Worm (Caenorhabditis elegans): ENCODE measurements around the gene mltn-8.

Gene mltn-8

ce11 chrV:350822-351221 is 29.3 kb downstream of the mltn-8 start:
- TF ChIP-seq B0310.2 (tag; optimal IDR thresholded peaks at IDR 0.05) (no peak), tra-4 (tag; optimal IDR thresholded peaks at IDR 0.05) (no peak), hmbx-1 (tag; optimal IDR thresholded peaks at IDR 0.05) (no peak), aly-1 (tag; optimal IDR thresholded peaks at IDR 0.05) (no peak), hnd-1 (tag; optimal IDR thresholded peaks at IDR 0.05) (no peak), ceh-13 (GFP tag; optimal IDR thresholded peaks at IDR 0.05) (no peak), tbx-11 (GFP tag; IDR thresholded peaks at IDR 0.05) (no peak), ama-1 (optimal IDR thresholded peaks at IDR 0.05) (no peak), pes-1 (GFP tag; IDR thresholded peaks at IDR 0.05) (no peak), sea-1 (GFP tag; conservative IDR thresholded peaks at IDR 0.05) (no peak), tbx-37 (GFP tag; conservative IDR thresholded peaks at IDR 0.05) (no peak), hmg-4 (GFP tag; optimal IDR thresholded peaks at IDR 0.05) (no peak), ceh-36 (tag; optimal IDR thresholded peaks at IDR 0.05) (no peak), ets-7 (tag; optimal IDR thresholded peaks at IDR 0.05) (no peak), scrt-1 (GFP tag; IDR thresholded peaks at IDR 0.05) (no peak), flt-1 (GFP tag; IDR thresholded peaks at IDR 0.05) (no peak), F13C5.2 (tag; optimal IDR thresholded peaks at IDR 0.05) (no peak)

DNA sequence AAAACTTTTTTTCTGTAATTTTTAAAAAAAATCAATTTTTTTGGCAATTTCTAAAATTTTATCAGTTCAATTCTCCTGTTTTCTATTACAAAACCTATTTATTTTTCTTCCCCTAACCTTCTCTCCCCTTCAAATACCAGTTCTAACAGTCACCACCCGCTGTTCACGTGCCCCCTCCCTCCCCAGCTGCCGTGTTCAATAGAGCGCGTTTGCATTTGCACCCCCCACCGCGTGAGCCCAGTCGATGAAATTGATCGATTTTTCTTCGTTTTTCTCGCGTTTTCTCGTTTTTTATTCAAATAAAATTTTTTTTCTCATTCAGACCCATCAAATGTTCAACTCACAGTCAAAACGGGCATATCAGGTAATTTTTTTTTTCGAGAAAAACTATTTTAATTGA is 31.0 kb downstream of the mltn-8 start, which contains the start of gene atg-9:
Gene atg-9 (plus strand): TSS at position 332 of the 400 bp plus-strand sequence.
- TF ChIP-seq sea-1 (GFP tag; conservative IDR thresholded peaks at IDR 0.05) (no peak), ets-7 (tag; optimal IDR thresholded peaks at IDR 0.05) (no peak), F13C5.2 (tag; optimal IDR thresholded peaks at IDR 0.05) (peak; percentile 36)

DNA sequence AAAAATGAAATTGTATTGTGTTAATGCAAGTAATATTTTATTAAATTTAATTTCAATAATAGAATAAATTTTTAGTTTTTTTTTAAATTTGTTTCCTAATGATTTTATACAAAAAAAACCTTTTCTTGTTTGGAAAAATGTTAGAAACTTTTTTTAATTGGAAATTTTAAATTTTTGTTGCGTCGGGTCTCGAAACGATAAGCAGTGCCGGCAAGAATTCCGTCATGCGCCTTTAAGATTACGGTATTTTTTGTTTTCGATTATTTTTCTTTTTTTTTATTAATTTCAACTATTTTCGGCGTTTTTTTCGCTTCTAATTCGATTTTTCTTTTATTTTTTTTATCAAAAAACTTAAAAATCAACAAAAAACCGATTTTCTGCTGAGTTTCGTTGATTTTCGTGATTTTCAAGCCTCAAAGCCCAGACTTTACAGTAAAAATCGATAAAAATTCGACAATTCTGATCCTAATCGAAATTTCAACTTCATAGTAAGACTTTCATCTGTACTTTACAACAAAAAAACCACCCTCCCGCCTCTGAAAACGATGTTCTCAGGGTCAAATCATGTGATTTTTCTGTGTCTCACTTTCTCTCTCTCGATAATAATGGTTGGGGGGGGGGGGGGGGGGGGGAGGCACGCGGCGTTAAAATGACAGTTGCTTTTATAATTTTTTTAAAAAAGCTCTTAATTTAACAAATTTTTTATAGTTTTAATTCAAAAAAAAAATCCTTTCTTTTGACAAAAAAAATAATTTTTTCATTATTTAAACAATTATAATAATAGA is 32.3 kb downstream of the mltn-8 start:
- TF ChIP-seq hmbx-1 (tag; optimal IDR thresholded peaks at IDR 0.05), result no peak
- TF ChIP-seq ets-7 (tag; optimal IDR thresholded peaks at IDR 0.05), result no peak
- no peak for TF ChIP-seq ceh-36 (tag; optimal IDR thresholded peaks at IDR 0.05)
- no peak for TF ChIP-seq sea-1 (GFP tag; conservative IDR thresholded peaks at IDR 0.05)
- TF ChIP-seq aly-1 (tag; optimal IDR thresholded peaks at IDR 0.05), result no peak
- TF ChIP-seq B0310.2 (tag; optimal IDR thresholded peaks at IDR 0.05), result no peak
- no peak for TF ChIP-seq tbx-37 (GFP tag; conservative IDR thresholded peaks at IDR 0.05)
- TF ChIP-seq tra-4 (tag; optimal IDR thresholded peaks at IDR 0.05), result no peak
- no peak for TF ChIP-seq F13C5.2 (tag; optimal IDR thresholded peaks at IDR 0.05)
- TF ChIP-seq tbx-11 (GFP tag; IDR thresholded peaks at IDR 0.05), result no peak
- TF ChIP-seq pes-1 (GFP tag; IDR thresholded peaks at IDR 0.05), result no peak
- no peak for TF ChIP-seq ama-1 (optimal IDR thresholded peaks at IDR 0.05)
- no peak for TF ChIP-seq ceh-13 (GFP tag; optimal IDR thresholded peaks at IDR 0.05)
- TF ChIP-seq flt-1 (GFP tag; IDR thresholded peaks at IDR 0.05), result no peak
- no peak for TF ChIP-seq hmg-4 (GFP tag; optimal IDR thresholded peaks at IDR 0.05)
- TF ChIP-seq hnd-1 (tag; optimal IDR thresholded peaks at IDR 0.05), result no peak
- no peak for TF ChIP-seq scrt-1 (GFP tag; IDR thresholded peaks at IDR 0.05)

ce11 chrV:346005-346404 is 34.1 kb downstream of the mltn-8 start:
- no peak for TF ChIP-seq aly-1 (tag; optimal IDR thresholded peaks at IDR 0.05)
- no peak for TF ChIP-seq hnd-1 (tag; optimal IDR thresholded peaks at IDR 0.05)
- no peak for TF ChIP-seq hmbx-1 (tag; optimal IDR thresholded peaks at IDR 0.05)
- no peak for TF ChIP-seq tbx-37 (GFP tag; conservative IDR thresholded peaks at IDR 0.05)

DNA sequence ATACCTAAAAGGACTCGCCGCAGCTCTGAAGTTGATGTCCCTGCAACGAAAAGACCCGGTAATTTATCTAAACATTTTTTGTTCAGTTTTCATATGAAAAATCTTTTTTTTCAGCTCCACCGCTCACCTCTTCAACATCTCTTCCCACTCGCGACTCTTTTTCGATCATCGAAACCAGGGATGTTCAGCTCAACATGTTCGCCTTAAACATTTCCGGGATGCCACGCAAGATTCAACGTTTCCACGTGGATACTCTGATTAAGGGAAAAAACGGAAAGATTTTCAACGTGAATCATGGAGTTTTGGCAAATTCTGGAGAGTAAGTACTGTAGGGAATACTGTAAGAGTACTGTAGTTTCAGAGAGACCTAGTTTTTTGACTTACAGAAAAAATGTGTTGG is 36.5 kb downstream of the mltn-8 start:
- TF ChIP-seq ceh-36 (tag; optimal IDR thresholded peaks at IDR 0.05) (no peak), tbx-11 (GFP tag; IDR thresholded peaks at IDR 0.05) (no peak)

DNA sequence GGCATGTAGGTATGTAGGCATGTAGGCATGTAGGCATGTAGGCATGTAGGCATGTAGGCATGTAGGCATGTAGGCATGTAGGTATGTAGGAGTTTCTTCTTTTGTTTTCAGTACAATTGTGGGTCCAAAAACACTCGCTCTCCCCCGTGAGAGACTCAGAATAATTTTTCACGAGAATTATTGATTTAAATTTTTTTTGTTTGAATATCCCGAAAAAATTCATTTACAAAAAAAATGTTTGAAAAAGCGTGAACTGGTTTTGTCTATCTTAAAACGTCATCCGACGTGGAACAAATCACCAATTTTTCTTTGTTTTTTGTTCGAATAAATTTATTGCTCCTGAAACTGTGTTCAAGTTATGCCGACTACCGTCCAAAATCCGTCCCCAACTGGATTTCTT is 37.0 kb downstream of the mltn-8 start, which contains the start of gene wago-10:
Gene wago-10 (plus strand): TSS at position 301 of the 400 bp plus-strand sequence.
- TF ChIP-seq B0310.2 (tag; optimal IDR thresholded peaks at IDR 0.05) (no peak), sea-1 (GFP tag; conservative IDR thresholded peaks at IDR 0.05) (no peak)

ce11 chrV:342346-342745 is 37.7 kb downstream of the mltn-8 start:
- TF ChIP-seq flt-1 (GFP tag; IDR thresholded peaks at IDR 0.05), result no peak
- TF ChIP-seq tra-4 (tag; optimal IDR thresholded peaks at IDR 0.05), result no peak
- no peak for TF ChIP-seq F13C5.2 (tag; optimal IDR thresholded peaks at IDR 0.05)
- no peak for TF ChIP-seq tbx-37 (GFP tag; conservative IDR thresholded peaks at IDR 0.05)

DNA sequence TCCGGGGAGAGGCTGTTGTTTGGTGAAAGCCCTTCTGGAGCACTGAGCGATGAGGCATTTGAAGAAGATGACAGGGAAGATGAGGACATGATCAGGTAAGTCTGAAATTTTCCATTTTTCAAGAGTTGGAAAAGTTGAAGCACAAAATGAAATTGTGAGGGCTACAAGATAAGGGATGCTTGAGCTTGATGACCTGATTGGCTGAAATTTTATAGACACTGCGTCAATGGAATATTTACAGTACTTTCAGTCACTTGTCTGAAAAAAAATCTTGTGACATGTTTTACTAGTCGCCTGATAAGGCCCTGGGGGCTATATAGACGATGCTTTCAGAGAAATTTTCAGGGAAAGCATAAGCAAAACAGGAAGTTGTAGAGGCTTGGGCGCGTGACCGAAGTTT is 43.7 kb downstream of the mltn-8 start, which contains the start of gene dmd-8:
Gene dmd-8 (minus strand): TSS at position 101 of the 400 bp plus-strand sequence.
- TF ChIP-seq ets-7 (tag; optimal IDR thresholded peaks at IDR 0.05) (no peak), ama-1 (optimal IDR thresholded peaks at IDR 0.05) (no peak), ceh-13 (GFP tag; optimal IDR thresholded peaks at IDR 0.05) (no peak), hnd-1 (tag; optimal IDR thresholded peaks at IDR 0.05) (no peak), hmg-4 (GFP tag; optimal IDR thresholded peaks at IDR 0.05) (no peak), B0310.2 (tag; optimal IDR thresholded peaks at IDR 0.05) (no peak), sea-1 (GFP tag; conservative IDR thresholded peaks at IDR 0.05) (no peak), F13C5.2 (tag; optimal IDR thresholded peaks at IDR 0.05) (no peak), tbx-11 (GFP tag; IDR thresholded peaks at IDR 0.05) (no peak), tbx-37 (GFP tag; conservative IDR thresholded peaks at IDR 0.05) (no peak), scrt-1 (GFP tag; IDR thresholded peaks at IDR 0.05) (no peak), aly-1 (tag; optimal IDR thresholded peaks at IDR 0.05) (no peak), pes-1 (GFP tag; IDR thresholded peaks at IDR 0.05) (no peak), tra-4 (tag; optimal IDR thresholded peaks at IDR 0.05) (no peak), flt-1 (GFP tag; IDR thresholded peaks at IDR 0.05) (no peak), ceh-36 (tag; optimal IDR thresholded peaks at IDR 0.05) (no peak), hmbx-1 (tag; optimal IDR thresholded peaks at IDR 0.05) (no peak)

Measured in whole organism, early embryonic.